Fruit fly (Drosophila melanogaster) whole organism, embryonic: ENCODE results near the gene CG3625.
A peak's percentile ranks its signal among the peaks of the same experiment; 100 is the strongest.

ENCODE experiments used
- B-H1 ChIP-seq: fragments of 200-800 bp; sonication (Bioruptor generic); IDR thresholded peaks from 3 replicates; pipeline ENCODE4 v1.3.6; 2022; ENCODE audit warnings: missing biosample characterization, missing genetic modification characterization
- B-H2 ChIP-seq: fragments of 200-800 bp; sonication (Bioruptor generic); optimal IDR thresholded peaks from 2 replicates; lab custom pipeline; 2018; ENCODE audit warnings: missing biosample characterization, mild to moderate bottlenecking, missing genetic modification characterization
- CG12071 ChIP-seq: fragments of 200-800 bp; sonication (Bioruptor generic); optimal IDR thresholded peaks from 3 replicates; lab custom pipeline; 2018; ENCODE audit warnings: missing biosample characterization, mild to moderate bottlenecking, missing genetic modification characterization
- CG12391 ChIP-seq: fragments of 200-800 bp; sonication (Bioruptor generic); optimal IDR thresholded peaks from 3 replicates; lab custom pipeline; 2018; ENCODE audit warnings: missing biosample characterization, mild to moderate bottlenecking, missing genetic modification characterization, moderate library complexity
- CG13123 ChIP-seq: fragments of 200-800 bp; sonication (Bioruptor generic); optimal IDR thresholded peaks from 2 replicates; lab custom pipeline; 2016; ENCODE audit warnings: missing biosample characterization, missing genetic modification characterization
- CG13296 ChIP-seq: fragments of 200-800 bp; sonication (Bioruptor generic); optimal IDR thresholded peaks from 3 replicates; lab custom pipeline; 2018; ENCODE audit warnings: missing biosample characterization, mild to moderate bottlenecking, missing genetic modification characterization
- CG14667 ChIP-seq: fragments of 200-800 bp; sonication (Bioruptor generic); IDR thresholded peaks from 2 replicates; pipeline ENCODE4 v1.3.6; 2022; ENCODE audit warnings: missing biosample characterization, missing genetic modification characterization
- CG18599 ChIP-seq: fragments of 200-800 bp; sonication (Bioruptor generic); optimal IDR thresholded peaks from 3 replicates; lab custom pipeline; 2017; ENCODE audit warnings: missing biosample characterization, missing genetic modification characterization, mild to moderate bottlenecking, moderate library complexity, missing genetic modification reagents
- CG18619 ChIP-seq: fragments of 200-800 bp; sonication (Bioruptor generic); optimal IDR thresholded peaks from 3 replicates; lab custom pipeline; 2017; ENCODE audit warnings: missing biosample characterization, mild to moderate bottlenecking, missing genetic modification characterization
- CG31388 ChIP-seq: fragments of 200-800 bp; sonication (Bioruptor generic); optimal IDR thresholded peaks from 2 replicates; lab custom pipeline; 2016; ENCODE audit warnings: missing biosample characterization, missing genetic modification characterization
- CG4360 ChIP-seq: fragments of 200-800 bp; sonication (Bioruptor generic); IDR thresholded peaks from 2 replicates; pipeline ENCODE4 v1.3.6; 2022; ENCODE audit warnings: missing biosample characterization, missing genetic modification characterization
- CG4424 ChIP-seq: fragments of 200-800 bp; sonication (Bioruptor generic); optimal IDR thresholded peaks from 3 replicates; lab custom pipeline; 2016; ENCODE audit warnings: missing biosample characterization, missing genetic modification characterization
- CG4730 ChIP-seq: fragments of 200-800 bp; sonication (Bioruptor generic); IDR thresholded peaks from 2 replicates; pipeline ENCODE4 v1.3.6; 2022; ENCODE audit warnings: missing biosample characterization, missing genetic modification characterization
- CG4854 ChIP-seq: fragments of 200-800 bp; sonication (Bioruptor generic); optimal IDR thresholded peaks from 2 replicates; lab custom pipeline; 2016; ENCODE audit warnings: missing biosample characterization, missing genetic modification characterization, inconsistent platforms
- CG6813 ChIP-seq: fragments of 200-800 bp; sonication (Bioruptor generic); optimal IDR thresholded peaks from 2 replicates; lab custom pipeline; 2017; ENCODE audit warnings: missing biosample characterization, missing genetic modification characterization, mild to moderate bottlenecking, moderate library complexity, missing genetic modification reagents
- CG6854 ChIP-seq: fragments of 200-800 bp; sonication (Bioruptor generic); optimal IDR thresholded peaks from 3 replicates; lab custom pipeline; 2017; ENCODE audit warnings: missing biosample characterization, mild to moderate bottlenecking, missing genetic modification characterization
- CG7372 ChIP-seq: fragments of 200-800 bp; sonication (Bioruptor generic); IDR thresholded peaks from 2 replicates; pipeline ENCODE4 v1.3.6; 2022; ENCODE audit warnings: missing biosample characterization, missing genetic modification characterization
- CG7745 ChIP-seq: fragments of 200-800 bp; sonication (Bioruptor generic); optimal IDR thresholded peaks from 2 replicates; lab custom pipeline; 2018; ENCODE audit warnings: missing biosample characterization, mild to moderate bottlenecking, missing genetic modification characterization, moderate library complexity
- CG8290 ChIP-seq, 3 experiments: fragments of 200-800 bp; sonication (Bioruptor generic); optimal IDR thresholded peaks; 2 replicates each; lab custom pipeline; 2016 to 2019; ENCODE audit warnings: missing biosample characterization in 3 of 3, missing genetic modification characterization in 3 of 3, mild to moderate bottlenecking in 2 of 3, moderate library complexity in 1 of 3
- CG8924 ChIP-seq: fragments of 200-800 bp; optimal IDR thresholded peaks from 3 replicates; lab custom pipeline; 2019; ENCODE audit warnings: missing biosample characterization, mild to moderate bottlenecking, missing genetic modification characterization, moderate library complexity
- CG8944 ChIP-seq: fragments of 200-800 bp; sonication (Bioruptor generic); optimal IDR thresholded peaks from 3 replicates; lab custom pipeline; 2016; ENCODE audit warnings: missing biosample characterization, missing genetic modification characterization
- CG9817 ChIP-seq: fragments of 200-800 bp; sonication (Bioruptor generic); optimal IDR thresholded peaks from 2 replicates; lab custom pipeline; 2018; ENCODE audit warnings: missing biosample characterization, mild to moderate bottlenecking, missing genetic modification characterization, moderate library complexity
- CHES-1-like ChIP-seq: fragments of 200-800 bp; sonication (Bioruptor generic); optimal IDR thresholded peaks from 2 replicates; lab custom pipeline; 2016; ENCODE audit warnings: missing biosample characterization, missing genetic modification characterization
- H2.0 ChIP-seq: fragments of 200-800 bp; sonication (Bioruptor generic); IDR thresholded peaks from 2 replicates; pipeline ENCODE4 v1.3.6; 2022; ENCODE audit warnings: missing biosample characterization, missing genetic modification characterization
- Hsf ChIP-seq: fragments of 200-800 bp; sonication (Bioruptor generic); optimal IDR thresholded peaks from 3 replicates; lab custom pipeline; 2016; ENCODE audit warnings: missing biosample characterization, missing genetic modification characterization
- Jarid2 ChIP-seq: fragments of 200-800 bp; sonication (Bioruptor generic); optimal IDR thresholded peaks from 3 replicates; lab custom pipeline; 2017; ENCODE audit warnings: mild to moderate bottlenecking, missing biosample characterization, missing genetic modification reagents, missing genetic modification characterization
- Meics ChIP-seq: fragments of 200-800 bp; sonication (Bioruptor generic); optimal IDR thresholded peaks from 2 replicates; lab custom pipeline; 2017; ENCODE audit warnings: missing biosample characterization, mild to moderate bottlenecking, missing genetic modification characterization
- Myb ChIP-seq: fragments of 200-800 bp; sonication (Bioruptor generic); optimal IDR thresholded peaks from 2 replicates; lab custom pipeline; 2016; ENCODE audit warnings: missing biosample characterization, missing genetic modification characterization
- Nf-YA ChIP-seq: fragments of 200-800 bp; sonication (Bioruptor generic); IDR thresholded peaks from 2 replicates; pipeline ENCODE4 v1.3.6; 2022; ENCODE audit warnings: missing biosample characterization, missing genetic modification characterization
- Oaz ChIP-seq: fragments of 200-800 bp; sonication (Bioruptor generic); IDR thresholded peaks from 2 replicates; pipeline ENCODE4 v1.3.6; 2022; ENCODE audit warnings: missing biosample characterization, missing genetic modification characterization
- Opbp ChIP-seq: fragments of 200-800 bp; sonication (Bioruptor generic); IDR thresholded peaks from 3 replicates; pipeline ENCODE4 v1.3.6; 2022; ENCODE audit warnings: missing biosample characterization, missing genetic modification characterization; ENCODE audit not compliant: partially characterized antibody
- Sox102F ChIP-seq: fragments of 200-800 bp; sonication (Bioruptor generic); optimal IDR thresholded peaks from 2 replicates; lab custom pipeline; 2018; ENCODE audit warnings: missing biosample characterization, mild to moderate bottlenecking, missing genetic modification characterization, moderate library complexity
- Taf1 ChIP-seq: fragments of 200-800 bp; sonication (Bioruptor generic); IDR thresholded peaks from 2 replicates; pipeline ENCODE4 v1.3.6; 2022; ENCODE audit warnings: missing biosample characterization, missing genetic modification characterization
- Usf ChIP-seq: fragments of 200-800 bp; sonication (Bioruptor generic); optimal IDR thresholded peaks from 2 replicates; lab custom pipeline; 2017; ENCODE audit warnings: missing genotype, missing biosample characterization, missing genetic modification characterization
- al ChIP-seq: fragments of 200-800 bp; sonication (Bioruptor generic); IDR thresholded peaks from 2 replicates; pipeline ENCODE4 v1.3.6; 2022; ENCODE audit warnings: missing biosample characterization, missing genetic modification characterization
- bcd ChIP-seq: fragments of 200-800 bp; sonication (Bioruptor generic); optimal IDR thresholded peaks from 2 replicates; lab custom pipeline; 2017; ENCODE audit warnings: missing biosample characterization, mild to moderate bottlenecking, missing genetic modification characterization
- h ChIP-seq: fragments of >200 bp; optimal IDR thresholded peaks from 2 replicates; lab custom pipeline; 2017
- hkb ChIP-seq, 2 experiments: fragments of 200-800 bp in 1 of 2; fragments of >200 bp in 1 of 2; sonication (Bioruptor generic) in 1 of 2; IDR thresholded peaks in 1 of 2; optimal IDR thresholded peaks in 1 of 2; 2 replicates each; pipeline versions ENCODE4 v1.3.6 to Lab custom; 2017 to 2022; ENCODE audit warnings: missing biosample characterization in 1 of 2, missing genetic modification characterization in 1 of 2
- hth ChIP-seq: fragments of >200 bp; optimal IDR thresholded peaks from 2 replicates; lab custom pipeline; 2017; ENCODE audit warnings: inconsistent platforms
- inv ChIP-seq: fragments of 200-800 bp; sonication (Bioruptor generic); IDR thresholded peaks from 2 replicates; pipeline ENCODE4 v1.3.6; 2022; ENCODE audit warnings: missing biosample characterization, missing genetic modification characterization; ENCODE audit not compliant: partially characterized antibody
- jigr1 ChIP-seq: fragments of 200-800 bp; sonication (Bioruptor generic); IDR thresholded peaks from 3 replicates; pipeline ENCODE4 v1.3.6; 2022; ENCODE audit warnings: missing biosample characterization, missing genetic modification characterization
- jing ChIP-seq: fragments of 200-800 bp; sonication (Bioruptor generic); optimal IDR thresholded peaks from 2 replicates; lab custom pipeline; 2018; ENCODE audit warnings: missing biosample characterization, mild to moderate bottlenecking, missing genetic modification characterization
- nom ChIP-seq: fragments of 200-800 bp; sonication (Bioruptor generic); optimal IDR thresholded peaks from 2 replicates; lab custom pipeline; 2017; ENCODE audit warnings: missing biosample characterization, missing genetic modification characterization, mild to moderate bottlenecking, moderate library complexity, missing genetic modification reagents
- prd ChIP-seq, 3 experiments: fragments of >200 bp in 2 of 3; fragments of 200-800 bp in 1 of 3; sonication (Bioruptor generic) in 1 of 3; optimal IDR thresholded peaks in 2 of 3; IDR thresholded peaks in 1 of 3; 2 replicates in 2 of 3; 3 replicates in 1 of 3; pipeline versions ENCODE4 v1.3.6 to Lab custom; 2017 to 2022; ENCODE audit warnings: missing biosample characterization in 1 of 3, missing genetic modification characterization in 1 of 3
- sna ChIP-seq: fragments of 200-800 bp; sonication (Bioruptor generic); IDR thresholded peaks from 2 replicates; pipeline ENCODE4 v1.3.6; 2022; ENCODE audit warnings: missing biosample characterization, missing genetic modification characterization; ENCODE audit not compliant: partially characterized antibody
- sob ChIP-seq: fragments of 200-800 bp; sonication (Bioruptor generic); IDR thresholded peaks from 2 replicates; pipeline ENCODE4 v1.3.6; 2022; ENCODE audit warnings: missing biosample characterization, missing genetic modification characterization
- sr ChIP-seq: fragments of 200-800 bp; sonication (Bioruptor generic); IDR thresholded peaks from 3 replicates; pipeline ENCODE4 v1.3.6; 2022; ENCODE audit warnings: missing biosample characterization, missing genetic modification characterization
- zf30C ChIP-seq: fragments of 200-800 bp; sonication (Bioruptor generic); optimal IDR thresholded peaks from 3 replicates; lab custom pipeline; 2018; ENCODE audit warnings: missing biosample characterization, mild to moderate bottlenecking, missing genetic modification characterization

The CG3625 gene

DNA sequence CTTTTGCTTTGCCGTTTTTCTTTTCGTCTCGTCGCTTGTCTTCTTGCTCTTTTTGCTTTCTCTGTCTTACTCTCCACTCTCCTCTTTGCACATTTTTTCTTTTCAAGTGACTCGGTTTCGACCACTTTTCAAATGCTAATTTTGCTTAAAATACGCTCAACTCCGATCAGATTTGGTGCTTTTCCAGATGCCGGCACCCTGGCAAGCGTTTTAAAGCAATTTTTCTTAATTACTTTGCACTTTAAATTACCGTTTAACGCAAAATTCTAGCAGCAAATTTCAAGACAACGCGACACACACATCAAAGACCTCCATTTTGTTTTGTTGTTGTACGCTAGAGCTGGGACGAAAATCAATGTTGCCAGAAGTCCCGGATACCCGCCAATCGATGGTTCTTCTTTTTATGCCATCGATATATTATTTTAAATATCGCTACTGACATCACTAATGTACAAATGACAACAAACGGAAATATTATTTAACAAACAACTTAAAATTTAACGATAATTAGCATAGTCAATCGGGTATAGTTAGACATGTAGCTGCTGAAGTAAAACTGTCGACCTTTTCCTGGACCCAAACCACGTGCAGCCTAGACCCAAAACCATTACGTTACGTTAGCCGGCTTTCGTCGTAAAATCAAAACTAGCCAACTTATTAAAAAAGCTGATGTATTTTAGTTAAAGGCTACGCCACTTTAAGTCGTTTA lies 40.9 kb downstream of the CG3625 start, which contains the start of gene kis (continued):
- TF ChIP-seq Nf-YA (GFP tag; lab: Robert Waterston, UW) (no peak), CG4730 (GFP tag; lab: Robert Waterston, UW) (no peak), h (lab: Kevin White, UChicago) (no peak), B-H2 (GFP tag; lab: Kevin White, UChicago) (peak; percentile 65), Hsf (GFP tag; lab: Kevin White, UChicago) (peak; percentile 59), CG7372 (GFP tag; lab: Robert Waterston, UW) (no peak), CG13296 (GFP tag; lab: Kevin White, UChicago) (peak; percentile 30), CG6854 (no peak), CG6813 (no peak), Myb (peak; percentile 58), B-H1 (GFP tag; lab: Robert Waterston, UW) (no peak), CG31388 (GFP tag; lab: Kevin White, UChicago) (no peak), Opbp (GFP tag; lab: Robert Waterston, UW) (peak; percentile 97), Oaz (GFP tag; lab: Robert Waterston, UW) (no peak), CG18619 (GFP tag; lab: Kevin White, UChicago) (no peak), CG4360 (GFP tag; lab: Robert Waterston, UW) (peak; percentile 95), sob (GFP tag; lab: Robert Waterston, UW) (peak; percentile 64; the same call in 1 of the 2 replicates), prd (optimal IDR thresholded peaks at IDR 0.05; lab: Kevin White, UChicago) (no peak), prd (GFP tag; IDR thresholded peaks at IDR 0.05; lab: Robert Waterston, UW) (peak; percentile 49; the same call in 2 of the 3 replicates), CG7745 (tag; lab: Kevin White, UChicago) (peak; percentile 73), Taf1 (GFP tag; lab: Robert Waterston, UW) (no peak), H2.0 (no peak), CG4854 (peak; percentile 30), CHES-1-like (peak; percentile 76), sna (GFP tag; lab: Robert Waterston, UW) (peak; percentile 97), al (0 out of 2 replicates have a peak, but pooled peaks have one; percentile 35), Sox102F (peak; percentile 10), CG12391 (peak; percentile 64), Jarid2 (peak; percentile 75), sr (GFP tag; lab: Robert Waterston, UW) (no peak), inv (peak; percentile 94), hkb (optimal IDR thresholded peaks at IDR 0.05; lab: Kevin White, UChicago) (peak; percentile 43), hkb (GFP tag; IDR thresholded peaks at IDR 0.05; lab: Robert Waterston, UW) (0 out of 2 replicates have a peak, but pooled peaks have one; percentile 33), hth (lab: Kevin White, UChicago) (no peak), bcd (GFP tag; lab: Kevin White, UChicago) (peak; percentile 23), jigr1 (no peak), CG14667 (GFP tag; lab: Robert Waterston, UW) (no peak), CG18599 (GFP tag; lab: Kevin White, UChicago) (peak; percentile 42), nom (peak; percentile 84), CG9817 (tag; lab: Kevin White, UChicago) (peak; percentile 36), zf30C (no peak), jing (GFP tag; lab: Kevin White, UChicago) (no peak), CG8290 (GFP tag; optimal IDR thresholded peaks at IDR 0.05; lab: Kevin White, UChicago) (peak; percentile 49), CG8290 (tag; optimal IDR thresholded peaks at IDR 0.05; lab: Kevin White, UChicago) (peak in 1 of 2 experiments; percentile 60), CG8944 (GFP tag; lab: Kevin White, UChicago) (peak; percentile 6), CG13123 (no peak), Usf (GFP tag; lab: Kevin White, UChicago) (no peak), CG8924 (tag; lab: Kevin White, UChicago) (peak; percentile 63), CG12071 (GFP tag; lab: Kevin White, UChicago) (peak; percentile 9), CG4424 (peak; percentile 20), Meics (peak; percentile 30)
